Worm (Caenorhabditis elegans): ENCODE measurements around the gene B0457.4.
A peak's percentile ranks its signal among the peaks of the same experiment; 100 is the strongest.

The B0457.4 gene

DNA sequence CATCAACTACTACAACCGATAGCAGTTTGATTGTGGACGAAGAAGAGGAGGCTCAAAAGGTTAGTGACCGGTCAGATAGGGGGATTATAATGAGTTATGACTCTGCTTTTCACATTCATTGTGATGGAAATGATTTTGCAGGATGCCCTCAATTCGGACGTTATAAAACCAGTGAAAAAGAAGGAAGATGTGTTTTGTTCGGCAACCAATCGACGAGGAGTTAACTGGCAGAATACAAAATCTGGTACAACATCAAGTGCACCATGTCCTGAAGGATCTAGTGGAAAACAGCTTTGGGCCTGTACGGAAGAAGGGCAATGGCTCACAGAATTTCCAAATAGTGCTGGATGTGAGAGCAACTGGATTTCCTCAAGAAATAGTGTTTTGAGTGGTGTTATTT is 8.0 kb downstream of the B0457.4 start:
- TF ChIP-seq dao-5 (tag; optimal IDR thresholded peaks at IDR 0.05) (no peak), him-1 (tag; optimal IDR thresholded peaks at IDR 0.05) (no peak), W03F9.2 (tag; optimal IDR thresholded peaks at IDR 0.05) (no peak)

DNA sequence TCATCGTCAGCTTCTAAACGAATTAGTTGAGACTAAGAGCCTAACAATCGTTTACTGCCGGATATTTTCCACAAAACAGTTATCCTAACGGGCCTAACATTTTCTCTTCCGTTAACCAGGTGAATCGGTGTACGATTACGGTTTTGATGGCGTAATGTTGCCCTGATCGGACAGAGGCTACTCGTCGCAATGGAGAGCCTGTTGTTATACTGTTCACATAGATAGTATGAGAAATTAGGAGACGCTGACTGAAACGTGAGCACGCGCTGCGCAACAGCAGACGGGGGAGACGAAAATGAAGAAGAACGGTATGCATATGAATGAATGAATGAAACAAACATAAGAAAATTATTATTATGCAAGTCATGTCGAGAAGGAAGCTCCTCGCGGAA is 12.5 kb downstream of the B0457.4 start:
- TF ChIP-seq W03F9.2 (tag; optimal IDR thresholded peaks at IDR 0.05) (no peak), him-1 (tag; optimal IDR thresholded peaks at IDR 0.05) (no peak)

DNA sequence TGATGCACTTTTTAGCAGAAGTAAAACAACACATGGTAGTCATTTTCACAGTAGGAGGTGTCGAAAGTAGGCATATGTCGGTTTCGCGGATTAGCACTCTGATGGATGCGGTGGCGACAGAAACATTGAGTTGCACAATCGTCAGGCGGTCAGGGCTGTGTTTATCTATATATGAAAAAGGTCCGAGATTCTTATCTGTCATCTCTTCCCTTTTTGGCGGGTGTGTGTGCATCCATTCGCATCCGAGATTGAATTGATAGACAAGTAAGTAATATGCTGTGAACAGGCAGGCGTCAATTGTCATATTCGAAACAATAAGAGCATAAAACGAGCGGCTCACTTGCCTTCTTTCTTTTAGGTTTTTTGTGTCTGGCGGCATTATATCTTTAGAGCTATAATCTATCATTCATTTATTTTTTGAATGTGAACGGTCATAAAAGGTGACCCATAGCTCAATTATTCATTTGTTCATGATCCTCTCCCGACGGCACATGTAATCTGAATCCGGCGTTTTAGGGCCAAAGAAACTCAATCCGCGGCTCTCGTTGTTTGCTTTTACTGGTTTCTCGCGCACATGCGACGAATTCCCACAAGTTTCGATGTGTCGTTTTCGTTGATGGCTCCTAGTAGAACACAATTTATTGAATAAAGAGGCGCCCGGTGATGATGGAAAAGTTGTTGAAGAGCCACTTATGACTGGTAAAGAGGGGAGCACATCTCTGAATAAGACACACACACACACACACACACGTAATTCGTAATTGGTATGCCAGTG is 13.1 kb downstream of the B0457.4 start:
- no peak for TF ChIP-seq him-1 (tag; optimal IDR thresholded peaks at IDR 0.05)
- no peak for TF ChIP-seq W03F9.2 (tag; optimal IDR thresholded peaks at IDR 0.05)
- TF ChIP-seq dao-5 (tag; optimal IDR thresholded peaks at IDR 0.05) = no peak

DNA sequence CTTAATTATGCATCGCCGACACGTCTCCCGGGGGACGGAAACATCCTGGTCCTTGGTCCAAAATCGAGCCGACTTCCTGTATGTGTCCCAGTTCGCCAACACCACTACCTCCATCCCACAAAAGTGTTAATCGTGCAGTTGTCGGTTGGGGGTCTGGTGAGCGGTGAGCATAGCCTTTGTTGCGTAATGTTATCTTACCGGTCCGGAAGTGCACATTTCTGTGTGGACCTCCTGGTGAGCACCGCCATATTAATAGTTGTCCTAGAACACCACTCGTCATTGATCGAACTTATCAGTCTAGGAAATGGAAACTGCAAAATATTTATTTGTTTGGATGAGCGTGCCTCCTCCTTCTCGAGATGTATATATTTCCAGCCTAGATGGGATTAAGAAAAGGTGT is 14.6 kb downstream of the B0457.4 start:
- no peak for TF ChIP-seq him-1 (tag; optimal IDR thresholded peaks at IDR 0.05)
- TF ChIP-seq W03F9.2 (tag; optimal IDR thresholded peaks at IDR 0.05) = no peak

DNA sequence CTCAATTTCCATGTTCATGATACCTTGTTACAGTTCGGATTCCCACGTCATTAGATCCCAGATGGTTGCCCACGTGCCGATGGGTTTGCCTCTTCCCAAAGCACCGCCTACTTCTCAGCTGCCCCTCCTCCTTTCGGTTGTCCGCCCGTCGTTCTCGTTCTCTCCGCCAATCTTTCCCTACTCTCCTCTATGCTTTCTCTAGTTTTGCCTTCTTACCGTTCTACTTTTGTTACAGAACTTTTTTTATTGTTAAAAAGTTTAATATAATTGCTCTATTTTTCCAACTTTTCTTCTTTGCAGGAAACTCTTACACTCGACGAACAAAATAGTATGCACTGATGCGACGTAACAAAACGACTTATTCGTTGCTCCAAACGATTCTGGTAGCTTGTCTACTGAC is 15.3 kb downstream of the B0457.4 start, which contains the start of gene lat-1:
TSS of gene lat-1 (plus strand) at position 301 of the 400 bp plus-strand sequence.
- no peak for TF ChIP-seq dao-5 (tag; optimal IDR thresholded peaks at IDR 0.05)

DNA sequence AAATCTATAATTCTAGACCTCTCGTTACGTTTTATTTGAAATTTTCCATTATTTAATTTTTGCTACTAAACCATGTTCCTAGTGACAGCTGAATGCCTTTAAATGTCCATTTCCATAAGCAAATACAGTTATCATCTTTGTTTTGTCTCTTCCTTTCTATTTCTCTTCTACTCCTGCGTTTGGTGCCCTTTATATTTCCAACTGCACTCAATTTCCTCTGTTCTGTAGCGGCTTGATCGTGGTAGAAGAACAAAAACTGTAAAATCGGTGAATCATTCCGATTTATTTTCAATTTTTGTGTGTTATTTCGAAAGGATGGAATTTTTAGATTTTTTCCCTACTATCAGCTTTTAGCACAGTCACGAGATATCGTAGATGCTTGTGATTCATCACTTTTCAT is 15.9 kb downstream of the B0457.4 start:
- no peak for TF ChIP-seq dao-5 (tag; optimal IDR thresholded peaks at IDR 0.05)
- TF ChIP-seq him-1 (tag; optimal IDR thresholded peaks at IDR 0.05) = no peak
- no peak for TF ChIP-seq W03F9.2 (tag; optimal IDR thresholded peaks at IDR 0.05)

DNA sequence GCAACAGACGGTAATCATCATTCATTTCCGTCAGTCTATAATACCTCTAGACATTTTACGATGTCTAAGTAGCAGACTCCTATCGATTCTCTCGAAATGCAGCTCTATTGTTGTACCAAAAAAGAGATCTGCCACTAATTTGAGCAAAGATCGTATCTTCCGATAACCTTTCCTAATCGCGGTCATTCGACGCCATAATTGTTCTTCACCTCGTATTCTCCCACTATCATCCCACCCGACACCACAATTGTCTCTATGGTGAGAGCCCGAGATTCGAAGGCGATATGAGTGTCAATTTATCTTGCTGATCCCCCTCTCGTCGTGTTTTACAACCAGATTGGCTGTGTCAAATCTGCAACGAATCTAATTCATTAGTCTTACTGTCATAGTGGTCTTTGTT is 16.4 kb downstream of the B0457.4 start:
- no peak for TF ChIP-seq dao-5 (tag; optimal IDR thresholded peaks at IDR 0.05)
- no peak for TF ChIP-seq W03F9.2 (tag; optimal IDR thresholded peaks at IDR 0.05)
- no peak for TF ChIP-seq him-1 (tag; optimal IDR thresholded peaks at IDR 0.05)

DNA sequence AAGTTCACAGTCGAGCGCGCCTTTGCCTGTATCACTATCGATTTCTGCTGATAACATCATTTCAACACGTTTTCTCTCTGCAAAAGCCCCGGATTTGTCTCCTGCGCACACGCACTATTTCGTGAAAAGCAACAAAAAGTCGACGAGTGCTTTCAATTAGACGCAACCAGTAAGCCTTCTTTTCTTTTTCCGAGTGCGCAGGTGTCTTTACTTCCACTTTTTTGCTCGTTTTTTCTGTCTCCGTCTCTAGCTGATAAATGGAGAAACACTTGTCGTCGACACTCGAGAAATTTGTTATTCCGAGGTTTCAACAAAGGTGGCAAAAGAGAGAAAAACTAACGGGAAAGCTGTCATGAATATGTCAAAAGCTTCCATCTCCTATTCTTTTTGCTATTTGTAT is 20.2 kb downstream of the B0457.4 start:
- TF ChIP-seq dao-5 (tag; optimal IDR thresholded peaks at IDR 0.05) = no peak
- TF ChIP-seq W03F9.2 (tag; optimal IDR thresholded peaks at IDR 0.05) = no peak
- TF ChIP-seq him-1 (tag; optimal IDR thresholded peaks at IDR 0.05) = no peak

DNA sequence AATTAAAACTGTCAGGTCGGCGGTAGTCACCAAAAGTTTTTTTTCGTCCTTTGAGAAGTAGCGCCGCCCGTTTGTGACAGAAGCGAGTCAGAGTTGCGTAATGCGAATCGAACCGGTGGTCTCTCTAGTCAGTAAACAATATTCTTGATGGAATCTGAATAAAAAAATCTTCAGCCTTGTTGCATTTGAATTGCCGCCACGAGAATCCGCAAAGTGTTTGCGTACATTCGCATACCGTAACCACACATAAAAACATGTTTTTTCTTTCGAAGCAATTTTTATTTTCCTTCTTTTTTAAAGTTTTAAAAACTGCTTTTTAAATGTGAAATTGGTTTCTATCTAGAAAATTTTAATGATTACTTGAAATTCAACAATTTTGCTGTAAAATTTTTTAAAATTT is 20.8 kb downstream of the B0457.4 start:
- TF ChIP-seq dao-5 (tag; optimal IDR thresholded peaks at IDR 0.05) (no peak), W03F9.2 (tag; optimal IDR thresholded peaks at IDR 0.05) (no peak), him-1 (tag; optimal IDR thresholded peaks at IDR 0.05) (no peak)

DNA sequence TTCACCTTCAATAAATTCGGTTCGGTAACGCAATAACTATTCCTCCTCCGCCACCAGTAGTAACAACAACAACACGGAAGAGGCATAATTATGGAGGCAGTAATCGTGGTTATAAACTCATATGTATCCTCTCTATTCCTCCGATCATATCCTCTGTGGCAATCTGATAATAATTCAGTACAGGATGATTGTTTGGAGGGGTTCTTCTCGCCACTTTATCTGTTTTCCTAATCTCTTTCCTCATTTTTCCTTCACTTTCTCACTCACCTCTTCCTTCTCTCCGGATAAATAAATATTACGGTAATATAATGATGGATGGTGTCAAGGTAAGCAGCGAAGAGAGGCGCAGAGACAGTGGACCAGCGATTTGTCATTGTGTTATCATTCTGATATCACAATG is 21.3 kb downstream of the B0457.4 start:
- no peak for TF ChIP-seq him-1 (tag; optimal IDR thresholded peaks at IDR 0.05)
- TF ChIP-seq dao-5 (tag; optimal IDR thresholded peaks at IDR 0.05) = no peak
- no peak for TF ChIP-seq W03F9.2 (tag; optimal IDR thresholded peaks at IDR 0.05)

DNA sequence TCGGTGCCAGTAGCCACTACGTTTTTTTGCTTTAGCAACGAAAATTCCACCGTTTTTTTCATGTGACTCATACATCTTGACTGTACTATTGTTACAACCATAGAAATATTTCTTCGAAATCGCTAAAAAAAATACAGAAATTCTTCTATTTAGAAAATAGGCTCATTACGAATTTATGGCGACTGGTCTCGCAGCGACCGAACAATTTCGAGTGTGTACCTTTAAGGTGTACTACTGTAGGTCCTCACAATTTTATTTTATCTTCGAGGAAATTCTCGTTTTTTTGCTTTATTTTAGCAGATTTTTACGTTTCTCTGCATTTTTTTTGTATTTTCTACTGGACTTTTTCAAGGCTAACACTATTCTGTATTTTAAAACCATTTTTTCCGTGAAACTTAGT is 21.8 kb downstream of the B0457.4 start:
- peak; percentile 37 for TF ChIP-seq W03F9.2 (tag; optimal IDR thresholded peaks at IDR 0.05)
- TF ChIP-seq dao-5 (tag; optimal IDR thresholded peaks at IDR 0.05) = no peak
- TF ChIP-seq him-1 (tag; optimal IDR thresholded peaks at IDR 0.05) = no peak

DNA sequence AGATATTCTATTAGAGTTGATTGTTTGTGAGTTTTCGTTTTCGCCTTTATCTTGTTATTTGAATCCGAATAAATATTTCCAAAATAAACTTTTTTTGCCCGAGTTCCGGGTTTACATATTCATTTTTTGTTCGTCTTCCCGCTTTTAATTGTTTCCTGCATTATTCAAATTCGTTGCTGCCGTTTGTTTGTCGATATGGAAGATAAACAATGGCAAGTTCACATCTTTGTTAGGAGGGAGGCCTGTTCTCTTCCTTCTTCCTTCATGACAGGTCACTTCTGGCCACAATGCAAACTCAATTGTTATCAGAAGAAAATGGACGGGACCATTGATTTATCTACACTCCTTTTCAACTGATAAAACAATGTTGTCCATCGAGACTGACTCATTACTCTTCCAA is 22.2 kb downstream of the B0457.4 start:
- TF ChIP-seq dao-5 (tag; optimal IDR thresholded peaks at IDR 0.05) = no peak
- no peak for TF ChIP-seq him-1 (tag; optimal IDR thresholded peaks at IDR 0.05)

DNA sequence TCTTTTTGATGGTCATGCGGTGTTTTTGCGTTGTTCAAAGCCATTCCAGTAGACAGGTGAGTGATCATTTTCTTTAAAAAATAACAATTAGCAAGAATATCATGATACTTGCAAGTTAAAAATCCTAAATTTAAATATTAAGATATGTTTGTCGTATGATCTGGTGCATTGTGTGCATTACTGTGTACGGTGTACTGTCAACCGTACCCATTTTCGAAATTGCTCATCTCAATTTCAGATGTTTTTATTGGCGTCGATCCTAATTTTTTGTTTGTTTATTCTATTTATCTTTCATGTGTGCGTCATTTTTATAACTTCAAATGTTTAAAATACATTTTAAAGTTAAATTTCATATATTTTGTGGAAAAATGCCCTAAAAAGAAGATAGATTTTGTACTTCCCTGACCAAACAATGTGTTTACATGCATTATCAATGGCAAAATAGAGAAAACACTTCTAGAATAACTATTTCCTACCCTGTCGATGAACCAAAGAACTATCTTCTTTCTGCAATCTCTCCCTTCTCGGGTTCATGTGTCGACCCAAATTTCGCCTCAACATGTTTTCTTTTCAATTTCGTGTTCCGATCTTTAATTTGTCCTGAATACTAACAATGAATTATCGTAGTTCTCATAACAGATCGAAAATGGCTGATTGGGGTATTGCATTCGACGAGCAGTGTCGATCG is 27.4 kb downstream of the B0457.4 start, which contains the start of the genes T07D4.5 and ddx-19:
TSS of gene T07D4.5 (minus strand) at position 71 of the 688 bp plus-strand sequence.
TSS of gene ddx-19 (plus strand) at position 638 of the 688 bp plus-strand sequence.
- TF ChIP-seq W03F9.2 (tag; optimal IDR thresholded peaks at IDR 0.05) = peak; percentile 28
- TF ChIP-seq him-1 (tag; optimal IDR thresholded peaks at IDR 0.05) = no peak

DNA sequence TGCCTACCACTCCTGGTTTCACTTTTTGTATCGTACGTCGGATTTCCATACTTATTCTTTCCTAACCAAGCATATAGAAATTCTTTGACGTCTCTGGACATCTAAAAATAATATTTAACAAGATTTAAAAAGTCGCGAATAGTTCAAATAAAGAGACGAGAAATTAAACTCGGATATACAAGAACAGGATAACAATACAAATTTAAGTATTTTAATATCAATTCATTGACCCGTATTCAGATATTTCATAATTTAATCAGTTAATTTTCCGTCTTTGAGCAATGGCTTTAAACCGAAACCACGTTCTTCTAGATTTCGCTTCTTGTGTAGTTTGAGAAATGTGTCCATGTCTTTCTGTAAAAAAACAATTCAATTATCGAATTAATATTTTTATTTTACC is 28.3 kb downstream of the B0457.4 start, which contains the start of gene rha-1:
TSS of gene rha-1 (minus strand) at position 101 of the 400 bp plus-strand sequence.
- TF ChIP-seq dao-5 (tag; optimal IDR thresholded peaks at IDR 0.05) = no peak
- TF ChIP-seq W03F9.2 (tag; optimal IDR thresholded peaks at IDR 0.05) = no peak
- no peak for TF ChIP-seq him-1 (tag; optimal IDR thresholded peaks at IDR 0.05)

DNA sequence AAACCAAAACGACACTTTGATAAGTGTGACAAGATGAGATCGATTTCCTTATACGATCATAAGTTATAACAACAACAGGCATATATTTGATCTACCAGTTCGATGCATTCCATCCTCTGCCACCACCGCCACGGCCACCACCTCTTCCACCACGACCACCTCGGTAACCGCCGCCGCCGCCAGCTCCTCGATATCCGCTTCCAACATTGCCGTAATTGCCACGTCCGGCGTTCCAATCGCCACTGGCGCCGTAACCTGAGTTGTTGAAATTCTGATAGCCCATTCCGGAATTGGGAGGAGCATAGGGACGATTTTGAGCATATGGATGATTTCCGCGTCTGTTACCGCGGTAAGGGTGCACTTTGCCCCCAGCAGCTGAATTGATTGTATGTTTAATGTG is 33.3 kb downstream of the B0457.4 start:
- TF ChIP-seq dao-5 (tag; optimal IDR thresholded peaks at IDR 0.05) (no peak), him-1 (tag; optimal IDR thresholded peaks at IDR 0.05) (no peak), W03F9.2 (tag; optimal IDR thresholded peaks at IDR 0.05) (no peak)

All from whole organism, L4/young adult.